Worm (Caenorhabditis elegans) whole organism, dauer: ENCODE measurements around the gene srx-6.
"Not testable (repeated sequence)": the region's sequence is repeated elsewhere in the genome, so short reads cannot be mapped to it uniquely, and the experiment has no call there.

ENCODE experiments used
- unc-62 ChIP-seq: sonication (generic microtip); optimal IDR thresholded peaks from 2 replicates; lab custom pipeline; 2017; ENCODE audit warnings: missing biosample characterization, missing genetic modification reagents, missing genetic modification characterization

The srx-6 gene

ce11 chrV:7328092-7328491 is 15.0 kb upstream of the srx-6 start, which contains the start of gene clec-7:
Gene clec-7, plus strand, starts transcription at chrV:7328392.
- TF ChIP-seq unc-62 (GFP tag; lab: Kevin White, UChicago) = no peak

- TF ChIP-seq unc-62 (GFP tag; lab: Kevin White, UChicago) = no peak
Measured at ce11 chrV:7326928-7327327, 13.8 kb upstream of the srx-6 start, which contains the start of gene F10G2.4. Gene F10G2.4, plus strand, starts transcription at chrV:7327228.

ce11 chrV:7325285-7325684 is 12.2 kb upstream of the srx-6 start, which contains the start of gene srx-92:
Gene srx-92, minus strand, starts transcription at chrV:7325385.
- no peak for TF ChIP-seq unc-62 (GFP tag; lab: Kevin White, UChicago)

ce11 chrV:7321915-7322314 is 8.8 kb upstream of the srx-6 start, which contains the start of gene F10G2.10:
Gene F10G2.10, plus strand, starts transcription at chrV:7322215.
- no peak for TF ChIP-seq unc-62 (GFP tag; lab: Kevin White, UChicago)

ce11 chrV:7320909-7321308 is 7.8 kb upstream of the srx-6 start, which contains the start of gene lmd-4:
Gene lmd-4, minus strand, starts transcription at chrV:7321009.
- no peak for TF ChIP-seq unc-62 (GFP tag; lab: Kevin White, UChicago)

- TF ChIP-seq unc-62 (GFP tag; lab: Kevin White, UChicago) = no peak
Measured at ce11 chrV:7307089-7307488, 6.0 kb downstream of the srx-6 start, which contains the start of gene F07G11.1. Gene F07G11.1, plus strand, starts transcription at chrV:7307389.

ce11 chrV:7304506-7304905 is 8.6 kb downstream of the srx-6 start, which contains the start of gene F07G11.2:
Gene F07G11.2, plus strand, starts transcription at chrV:7304806.
- TF ChIP-seq unc-62 (GFP tag; lab: Kevin White, UChicago) = not testable (repeated sequence)

ce11 chrV:7298463-7298862 is 14.7 kb downstream of the srx-6 start, which contains the start of gene F07G11.3:
Gene F07G11.3, plus strand, starts transcription at chrV:7298763.
- no peak for TF ChIP-seq unc-62 (GFP tag; lab: Kevin White, UChicago)

- no peak for TF ChIP-seq unc-62 (GFP tag; lab: Kevin White, UChicago)
Measured at ce11 chrV:7297263-7297662, 15.9 kb downstream of the srx-6 start, which contains the start of gene srj-32. Gene srj-32, minus strand, starts transcription at chrV:7297363.

ce11 chrV:7295270-7295669 is 17.9 kb downstream of the srx-6 start, which contains the start of gene F07G11.4:
Gene F07G11.4, minus strand, starts transcription at chrV:7295370.
- TF ChIP-seq unc-62 (GFP tag; lab: Kevin White, UChicago) = no peak

ce11 chrV:7288699-7289098 is 24.4 kb downstream of the srx-6 start, which contains the start of gene C13A2.1:
Gene C13A2.1, plus strand, starts transcription at chrV:7288999.
- TF ChIP-seq unc-62 (GFP tag; lab: Kevin White, UChicago) = no peak

- TF ChIP-seq unc-62 (GFP tag; lab: Kevin White, UChicago) = no peak
Measured at ce11 chrV:7282037-7282436, 31.1 kb downstream of the srx-6 start, which contains the start of gene C13A2.3. Gene C13A2.3, plus strand, starts transcription at chrV:7282337.

- TF ChIP-seq unc-62 (GFP tag; lab: Kevin White, UChicago) = no peak
Measured at ce11 chrV:7279090-7279489, 34.0 kb downstream of the srx-6 start, which contains the start of gene C13A2.4. Gene C13A2.4, plus strand, starts transcription at chrV:7279390.

ce11 chrV:7275491-7275890 is 37.6 kb downstream of the srx-6 start, which contains the start of gene C13A2.5:
Gene C13A2.5, plus strand, starts transcription at chrV:7275791.
- TF ChIP-seq unc-62 (GFP tag; lab: Kevin White, UChicago) = no peak

- no peak for TF ChIP-seq unc-62 (GFP tag; lab: Kevin White, UChicago)
Measured at ce11 chrV:7274992-7275391, 38.1 kb downstream of the srx-6 start, which contains the start of gene C13A2.10. Gene C13A2.10, minus strand, starts transcription at chrV:7275092.

ce11 chrV:7269399-7269798 is 43.7 kb downstream of the srx-6 start, which contains the start of gene C13A2.6:
Gene C13A2.6, plus strand, starts transcription at chrV:7269699.
- TF ChIP-seq unc-62 (GFP tag; lab: Kevin White, UChicago) = no peak

- no peak for TF ChIP-seq unc-62 (GFP tag; lab: Kevin White, UChicago)
Measured at ce11 chrV:7266021-7266420, 47.1 kb downstream of the srx-6 start, which contains the start of gene C13A2.7. Gene C13A2.7, plus strand, starts transcription at chrV:7266321.
